Fruit fly (Drosophila melanogaster): ENCODE measurements around the gene CG32756.

- TF ChIP-seq EcR (GFP tag; optimal IDR thresholded peaks at IDR 0.05) (no peak), psq (optimal IDR thresholded peaks at IDR 0.05) (no peak), pan (optimal IDR thresholded peaks at IDR 0.05) (no peak), usp (GFP tag; optimal IDR thresholded peaks at IDR 0.05) (no peak), CG8478 (optimal IDR thresholded peaks at IDR 0.05) (no peak)
Observed at dm6 chrX:5926718-5927117, 18.8 kb upstream of the CG32756 start.

Measured in whole organism.